Worm (Caenorhabditis elegans) whole organism, L2 larva: ENCODE data around the gene B0281.6.

ENCODE experiments used
- R02D3.7 ChIP-seq: fragments of 150-350 bp; optimal IDR thresholded peaks from 2 replicates; lab custom pipeline; 2014; ENCODE audit warnings: missing biosample characterization, missing genetic modification characterization
- aly-2 ChIP-seq: fragments of 150-350 bp; optimal IDR thresholded peaks from 2 replicates; lab custom pipeline; 2014; ENCODE audit warnings: missing biosample characterization, missing genetic modification characterization
- gmeb-1 ChIP-seq: fragments of 150-350 bp; optimal IDR thresholded peaks from 2 replicates; lab custom pipeline; 2014; ENCODE audit warnings: missing biosample characterization, missing genetic modification characterization
- lsy-2 ChIP-seq, 2 experiments: fragments of 150-350 bp in 1 of 2; sonication (generic microtip) in 1 of 2; optimal IDR thresholded peaks; 2 replicates each; lab custom pipeline; 2014 to 2017; ENCODE audit warnings: missing biosample characterization in 2 of 2, missing genetic modification characterization in 2 of 2
- nhr-237 ChIP-seq: fragments of 150-350 bp; optimal IDR thresholded peaks from 2 replicates; lab custom pipeline; 2014; ENCODE audit warnings: missing biosample characterization, missing genetic modification characterization
- ztf-1 ChIP-seq: fragments of 200-800 bp; sonication (Bioruptor generic); conservative IDR thresholded peaks from 2 replicates; pipeline ENCODE4 v1.3.6; 2022; ENCODE audit warnings: missing genetic modification characterization, missing compliant biosample characterization
- ztf-11 ChIP-seq: sonication (generic microtip); optimal IDR thresholded peaks from 2 replicates; lab custom pipeline; 2017; ENCODE audit warnings: missing biosample characterization, missing genetic modification characterization
- ztf-4 ChIP-seq: fragments of 150-350 bp; optimal IDR thresholded peaks from 2 replicates; lab custom pipeline; 2014; ENCODE audit warnings: missing biosample characterization, missing genetic modification characterization

DNA sequence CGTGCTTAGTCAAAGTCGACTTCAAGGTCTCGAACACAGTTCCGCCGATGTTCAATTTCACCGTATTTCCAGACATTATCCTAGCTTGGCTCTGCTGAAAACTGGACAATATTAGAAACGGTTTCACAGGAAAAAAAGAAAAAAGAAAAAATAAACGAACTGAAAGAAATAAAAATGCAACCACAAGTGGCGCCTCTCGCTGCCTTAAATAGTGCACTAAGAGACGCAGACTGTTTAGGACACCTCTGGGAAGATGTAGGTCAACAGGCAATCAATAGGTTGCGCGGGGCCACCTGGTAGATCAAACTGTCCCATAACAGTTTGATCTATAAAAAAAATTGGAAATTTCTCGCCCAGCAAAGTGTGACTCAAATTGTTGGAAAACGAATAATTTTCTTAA is 3.5 kb downstream of the B0281.6 start, which contains the start of gene B0281.4:
- no peak for TF ChIP-seq ztf-11
- TF ChIP-seq R02D3.7: no peak
- TF ChIP-seq ztf-4 (tag; lab: Kevin White, UChicago): no peak
- no peak for TF ChIP-seq lsy-2 (tag; optimal IDR thresholded peaks at IDR 0.05; lab: Kevin White, UChicago)
- TF ChIP-seq gmeb-1 (tag; lab: Kevin White, UChicago): no peak
- TF ChIP-seq ztf-1: no peak
- TF ChIP-seq nhr-237 (tag; lab: Kevin White, UChicago): no peak
- TF ChIP-seq aly-2 (tag; lab: Kevin White, UChicago): no peak
